Worm (Caenorhabditis elegans) whole organism, L4 larva: ENCODE measurements around the gene mml-1.

Experiments used
- F26F4.8 ChIP-seq: fragments of 200-800 bp; sonication (Bioruptor generic); conservative IDR thresholded peaks from 2 replicates; pipeline ENCODE4 v1.3.6; 2022; ENCODE audit warnings: missing genetic modification characterization, missing compliant biosample characterization
- F37D6.2 ChIP-seq: sonication (generic microtip); optimal IDR thresholded peaks from 2 replicates; lab custom pipeline; 2016; ENCODE audit warnings: mild to moderate bottlenecking, missing genetic modification characterization, missing compliant biosample characterization
- F49E8.2 ChIP-seq: sonication (generic microtip); optimal IDR thresholded peaks from 2 replicates; lab custom pipeline; 2016; ENCODE audit warnings: missing compliant biosample characterization, mild to moderate bottlenecking, missing genetic modification characterization, borderline replicate concordance
- T20F7.1 ChIP-seq: fragments of 200-800 bp; sonication (Bioruptor generic); optimal IDR thresholded peaks from 2 replicates; lab custom pipeline; 2018; ENCODE audit warnings: mild to moderate bottlenecking, missing genetic modification characterization, missing compliant biosample characterization
- Y105C5A.15 ChIP-seq: fragments of 200-800 bp; sonication (Bioruptor generic); IDR thresholded peaks from 2 replicates; pipeline ENCODE4 v1.3.6; 2022; ENCODE audit warnings: missing genetic modification characterization, missing compliant biosample characterization
- Y75B8A.6 ChIP-seq: fragments of 200-800 bp; sonication (Bioruptor generic); IDR thresholded peaks from 2 replicates; pipeline ENCODE4 v1.3.6; 2022; ENCODE audit warnings: missing genetic modification reagents, missing genetic modification characterization, missing compliant biosample characterization
- aha-1 ChIP-seq: fragments of 150-350 bp; peaks from one replicate; lab custom pipeline; 2014; ENCODE audit warnings: missing biosample characterization, missing genetic modification characterization
- attf-4 ChIP-seq: sonication (generic microtip); optimal IDR thresholded peaks from 3 replicates; lab custom pipeline; 2017; ENCODE audit warnings: missing biosample characterization, missing genetic modification characterization
- ceh-44 ChIP-seq: fragments of 200-800 bp; sonication (Bioruptor generic); IDR thresholded peaks from 2 replicates; pipeline ENCODE4 v1.3.6; 2022; ENCODE audit warnings: missing genetic modification reagents, missing genetic modification characterization, missing compliant biosample characterization
- ceh-62 ChIP-seq: sonication (generic microtip); optimal IDR thresholded peaks from 2 replicates; lab custom pipeline; 2017; ENCODE audit warnings: missing biosample characterization, missing genetic modification characterization
- ceh-82 ChIP-seq: sonication (generic microtip); optimal IDR thresholded peaks from 2 replicates; lab custom pipeline; 2017; ENCODE audit warnings: missing biosample characterization, missing genetic modification characterization
- ces-1 ChIP-seq: fragments of 150-350 bp; sonication (generic microtip); optimal IDR thresholded peaks from 4 replicates; lab custom pipeline; 2014; ENCODE audit warnings: missing biosample characterization, missing genetic modification reagents, missing genetic modification characterization
- daf-16 ChIP-seq, 3 experiments: sonication (generic microtip); optimal IDR thresholded peaks; 2 replicates each; lab custom pipeline; 2016 to 2017; ENCODE audit warnings: missing genetic modification characterization in 3 of 3, missing genetic modification reagents in 3 of 3, mild to moderate bottlenecking in 2 of 3, missing compliant biosample characterization in 2 of 3, missing biosample characterization in 1 of 3, moderate library complexity in 1 of 3
- dmd-6 ChIP-seq: fragments of 200-800 bp; sonication (Bioruptor generic); IDR thresholded peaks from 2 replicates; pipeline ENCODE4 v1.3.6; 2022; ENCODE audit warnings: missing genetic modification reagents, missing genetic modification characterization, missing compliant biosample characterization
- dmd-9 ChIP-seq: fragments of 200-800 bp; sonication (Bioruptor generic); IDR thresholded peaks from 2 replicates; pipeline ENCODE4 v1.3.6; 2022; ENCODE audit warnings: missing genetic modification reagents, missing genetic modification characterization, missing compliant biosample characterization
- dpl-1 ChIP-seq: fragments of 150-350 bp; optimal IDR thresholded peaks from 2 replicates; lab custom pipeline; 2014; ENCODE audit warnings: missing biosample characterization, missing genetic modification reagents, missing genetic modification characterization
- duxl-1 ChIP-seq: sonication (generic microtip); optimal IDR thresholded peaks from 2 replicates; lab custom pipeline; 2016; ENCODE audit warnings: mild to moderate bottlenecking, missing genetic modification characterization, moderate library complexity, missing compliant biosample characterization; ENCODE audit not compliant: poor library complexity
- egl-43 ChIP-seq: fragments of 200-800 bp; sonication (Bioruptor generic); IDR thresholded peaks from 2 replicates; pipeline ENCODE4 v1.3.6; 2022; ENCODE audit warnings: missing genetic modification reagents, missing genetic modification characterization, missing compliant biosample characterization
- fkh-10 ChIP-seq: fragments of 150-350 bp; optimal IDR thresholded peaks from 2 replicates; lab custom pipeline; 2014; ENCODE audit warnings: missing biosample characterization, missing genetic modification reagents, missing genetic modification characterization
- gei-8 ChIP-seq: fragments of 200-800 bp; sonication (Bioruptor generic); optimal IDR thresholded peaks from 2 replicates; lab custom pipeline; 2018; ENCODE audit warnings: mild to moderate bottlenecking, missing genetic modification characterization, missing compliant biosample characterization
- hlh-11 ChIP-seq: fragments of 200-800 bp; sonication (Bioruptor generic); optimal IDR thresholded peaks from 2 replicates; lab custom pipeline; 2018; ENCODE audit warnings: mild to moderate bottlenecking, missing genetic modification characterization, missing compliant biosample characterization
- hlh-30 ChIP-seq: sonication (generic microtip); optimal IDR thresholded peaks from 2 replicates; lab custom pipeline; 2017; ENCODE audit warnings: antibody characterized with exemption, mild to moderate bottlenecking, missing genetic modification characterization, missing compliant biosample characterization; ENCODE audit not compliant: insufficient read depth
- hmg-1.1 ChIP-seq: fragments of 200-800 bp; sonication (Bioruptor generic); IDR thresholded peaks from 2 replicates; pipeline ENCODE4 v1.3.6; 2022; ENCODE audit warnings: missing genetic modification reagents, missing genetic modification characterization, missing compliant biosample characterization
- jun-1 ChIP-seq: fragments of 150-350 bp; optimal IDR thresholded peaks from 2 replicates; lab custom pipeline; 2014; ENCODE audit warnings: missing biosample characterization, missing genetic modification reagents, missing genetic modification characterization
- lin-1 ChIP-seq: fragments of 200-800 bp; sonication (Bioruptor generic); IDR thresholded peaks from 2 replicates; pipeline ENCODE4 v1.3.6; 2022; ENCODE audit warnings: missing genetic modification reagents, missing genetic modification characterization, missing compliant biosample characterization
- lin-13 ChIP-seq: fragments of 150-350 bp; optimal IDR thresholded peaks from 2 replicates; lab custom pipeline; 2014; ENCODE audit warnings: missing biosample characterization, missing genetic modification reagents, missing genetic modification characterization
- lir-3 ChIP-seq: sonication (generic microtip); optimal IDR thresholded peaks from 2 replicates; lab custom pipeline; 2016; ENCODE audit warnings: mild to moderate bottlenecking, missing genetic modification characterization, missing compliant biosample characterization
- madf-5 ChIP-seq, 2 experiments: fragments of 200-800 bp; sonication (Bioruptor generic); IDR thresholded peaks; 2 replicates each; pipeline ENCODE4 v1.3.6; 2022; ENCODE audit warnings: missing compliant biosample characterization in 2 of 2, missing genetic modification characterization in 2 of 2
- madf-9 ChIP-seq: fragments of 200-800 bp; sonication (Bioruptor generic); conservative IDR thresholded peaks from 2 replicates; pipeline ENCODE4 v1.3.6; 2022; ENCODE audit warnings: missing genetic modification reagents, missing genetic modification characterization, missing compliant biosample characterization
- mdt-29 ChIP-seq: fragments of 200-800 bp; sonication (Bioruptor generic); IDR thresholded peaks from 2 replicates; pipeline ENCODE4 v1.3.6; 2022; ENCODE audit warnings: missing genetic modification reagents, missing genetic modification characterization, missing compliant biosample characterization
- mes-2 ChIP-seq: sonication (generic microtip); optimal IDR thresholded peaks from 2 replicates; lab custom pipeline; 2016; ENCODE audit warnings: missing genotype, mild to moderate bottlenecking, missing genetic modification characterization, missing compliant biosample characterization; ENCODE audit not compliant: poor library complexity, severe bottlenecking
- nhr-10 ChIP-seq: fragments of 150-350 bp; optimal IDR thresholded peaks from 2 replicates; lab custom pipeline; 2014; ENCODE audit warnings: missing biosample characterization, missing genetic modification characterization
- nhr-111 ChIP-seq: fragments of 200-800 bp; sonication (Bioruptor generic); optimal IDR thresholded peaks from 2 replicates; lab custom pipeline; 2018; ENCODE audit warnings: mild to moderate bottlenecking, missing genetic modification characterization, missing compliant biosample characterization
- nhr-41 ChIP-seq: fragments of 200-800 bp; sonication (Bioruptor generic); IDR thresholded peaks from 2 replicates; pipeline ENCODE4 v1.3.6; 2022; ENCODE audit warnings: missing genetic modification reagents, missing genetic modification characterization, missing compliant biosample characterization
- nhr-42 ChIP-seq: fragments of 200-800 bp; sonication (Bioruptor generic); IDR thresholded peaks from 2 replicates; pipeline ENCODE4 v1.3.6; 2022; ENCODE audit warnings: missing genetic modification characterization, missing compliant biosample characterization
- nhr-77 ChIP-seq: fragments of 150-350 bp; optimal IDR thresholded peaks from 2 replicates; lab custom pipeline; 2014; ENCODE audit warnings: missing biosample characterization, missing genetic modification characterization
- pqm-1 ChIP-seq: sonication (generic microtip); optimal IDR thresholded peaks from 2 replicates; lab custom pipeline; 2017; ENCODE audit warnings: missing biosample characterization, missing genetic modification characterization
- rbr-2 ChIP-seq: sonication (generic microtip); optimal IDR thresholded peaks from 2 replicates; lab custom pipeline; 2016; ENCODE audit warnings: missing genotype, missing genetic modification characterization, missing compliant biosample characterization
- sdz-12 ChIP-seq: fragments of 200-800 bp; sonication (Bioruptor generic); optimal IDR thresholded peaks from 2 replicates; lab custom pipeline; 2018; ENCODE audit warnings: mild to moderate bottlenecking, missing genetic modification characterization, missing compliant biosample characterization
- set-16 ChIP-seq: fragments of 200-800 bp; sonication (Bioruptor generic); IDR thresholded peaks from 2 replicates; pipeline ENCODE4 v1.3.6; 2022; ENCODE audit warnings: missing genetic modification reagents, missing genetic modification characterization, missing compliant biosample characterization
- snpc-4 ChIP-seq: fragments of 150-350 bp; optimal IDR thresholded peaks from 2 replicates; lab custom pipeline; 2014; ENCODE audit warnings: missing biosample characterization, missing genetic modification characterization
- spr-1 ChIP-seq: sonication (generic microtip); optimal IDR thresholded peaks from 2 replicates; lab custom pipeline; 2016; ENCODE audit warnings: mild to moderate bottlenecking, missing genetic modification characterization, missing compliant biosample characterization
- tag-97 ChIP-seq: fragments of 200-800 bp; sonication (Bioruptor generic); IDR thresholded peaks from 2 replicates; pipeline ENCODE4 v1.3.6; 2022; ENCODE audit warnings: missing genetic modification characterization, missing compliant biosample characterization
- unc-39 ChIP-seq: sonication (generic microtip); optimal IDR thresholded peaks from 2 replicates; lab custom pipeline; 2017; ENCODE audit warnings: missing biosample characterization, missing genetic modification characterization
- unc-62 ChIP-seq, 3 experiments: fragments of 150-350 bp in 1 of 3; sonication (generic microtip); optimal IDR thresholded peaks in 2 of 3; peaks in 1 of 3; 1 replicate in 1 of 3; 2 replicates in 2 of 3; lab custom pipeline; 2014 to 2017; ENCODE audit warnings: missing biosample characterization in 3 of 3, missing genetic modification characterization in 3 of 3, missing genetic modification reagents in 3 of 3, missing genotype in 1 of 3
- vab-7 ChIP-seq: fragments of 200-800 bp; sonication (Bioruptor generic); IDR thresholded peaks from 2 replicates; pipeline ENCODE4 v1.3.6; 2022; ENCODE audit warnings: missing genetic modification reagents, missing genetic modification characterization, missing compliant biosample characterization
- zag-1 ChIP-seq: fragments of 150-350 bp; optimal IDR thresholded peaks from 2 replicates; lab custom pipeline; 2014; ENCODE audit warnings: missing biosample characterization, missing genetic modification characterization
- zfp-2 ChIP-seq: sonication (generic microtip); optimal IDR thresholded peaks from 2 replicates; lab custom pipeline; 2016; ENCODE audit warnings: mild to moderate bottlenecking, missing genetic modification characterization, missing compliant biosample characterization
- zip-11 ChIP-seq: fragments of 200-800 bp; sonication (Bioruptor generic); IDR thresholded peaks from 2 replicates; pipeline ENCODE4 v1.3.6; 2022; ENCODE audit warnings: missing genetic modification characterization, missing compliant biosample characterization
- zip-2 ChIP-seq: fragments of 150-350 bp; optimal IDR thresholded peaks from 2 replicates; lab custom pipeline; 2014; ENCODE audit warnings: missing biosample characterization, missing genetic modification characterization

The mml-1 gene

ce11 chrIII:7376143-7376802 is 1.7 kb upstream of the mml-1 start (continued):
- peak; percentile 86 for TF ChIP-seq dmd-6 (GFP tag; lab: Robert Waterston, UW)
- TF ChIP-seq F49E8.2 (tag; lab: Kevin White, UChicago) = no peak
- peak; percentile 35 for TF ChIP-seq gei-8 (GFP tag; lab: Kevin White, UChicago)
- no peak for TF ChIP-seq zip-2
- TF ChIP-seq attf-4 (tag; lab: Kevin White, UChicago) = no peak
- no peak for TF ChIP-seq tag-97 (GFP tag; lab: Robert Waterston, UW)
- TF ChIP-seq dmd-9 (GFP tag; lab: Robert Waterston, UW) = no peak
- TF ChIP-seq mdt-29 (GFP tag; lab: Robert Waterston, UW) = peak; percentile 91
- TF ChIP-seq T20F7.1 (GFP tag; lab: Kevin White, UChicago) = peak; percentile 65
- TF ChIP-seq set-16 = no peak
- TF ChIP-seq ces-1 = no peak
- TF ChIP-seq sdz-12 (GFP tag; lab: Kevin White, UChicago) = no peak
- peak; percentile 96 for TF ChIP-seq hlh-30 (tag; lab: Kevin White, UChicago)
- TF ChIP-seq madf-9 (GFP tag; lab: Robert Waterston, UW) = no peak
- TF ChIP-seq zip-11 (GFP tag; lab: Robert Waterston, UW) = no peak
- peak; percentile 55 for TF ChIP-seq rbr-2 (tag; lab: Kevin White, UChicago)
- no peak for TF ChIP-seq nhr-111 (GFP tag; lab: Kevin White, UChicago)
- no peak for TF ChIP-seq zfp-2
- TF ChIP-seq mes-2 (tag; lab: Kevin White, UChicago) = peak; percentile 46
- no peak for TF ChIP-seq unc-39
- TF ChIP-seq vab-7 (GFP tag; lab: Robert Waterston, UW) = no peak
- TF ChIP-seq duxl-1 = no peak
- peak; percentile 91 for TF ChIP-seq nhr-10 (tag; lab: Kevin White, UChicago)
- TF ChIP-seq dpl-1 (GFP tag; lab: Kevin White, UChicago) = peak; percentile 49
- no peak for TF ChIP-seq snpc-4 (tag; lab: Kevin White, UChicago)
- TF ChIP-seq hmg-1.1 (GFP tag; lab: Robert Waterston, UW) = peak; percentile 35; the same call in 1 of the 2 replicates
- peak; percentile 92 for TF ChIP-seq hlh-11 (tag; lab: Kevin White, UChicago)
- TF ChIP-seq spr-1 (tag; lab: Kevin White, UChicago) = no peak
- TF ChIP-seq ceh-62 = no peak
- TF ChIP-seq lir-3 (tag; lab: Kevin White, UChicago) = no peak
- no peak for TF ChIP-seq Y75B8A.6 (GFP tag; lab: Robert Waterston, UW)
- peak; percentile 17 for TF ChIP-seq pqm-1
- TF ChIP-seq daf-16 (GFP tag; optimal IDR thresholded peaks at IDR 0.05; lab: Kevin White, UChicago) = no peak
- TF ChIP-seq daf-16 (tag; optimal IDR thresholded peaks at IDR 0.05; lab: Kevin White, UChicago) = peak; percentile 68
- no peak for TF ChIP-seq ceh-82
- TF ChIP-seq lin-1 = no peak
- no peak for TF ChIP-seq fkh-10 (GFP tag; lab: Kevin White, UChicago)
- TF ChIP-seq nhr-42 (GFP tag; lab: Robert Waterston, UW) = no peak
- peak; percentile 56; the same call in 1 of the 2 replicates for TF ChIP-seq egl-43 (GFP tag; lab: Robert Waterston, UW)
- TF ChIP-seq aha-1 (tag; lab: Kevin White, UChicago) = peak; percentile 100
- TF ChIP-seq F37D6.2 (tag; lab: Kevin White, UChicago) = no peak
- TF ChIP-seq Y105C5A.15 = no peak
- TF ChIP-seq madf-5 (GFP tag; IDR thresholded peaks at IDR 0.05; lab: Robert Waterston, UW) = no peak
- peak in 1 of 2 experiments; percentile 98 for TF ChIP-seq unc-62 (GFP tag; optimal IDR thresholded peaks at IDR 0.05 in 1 of 2; lab: Kevin White, UChicago)
- no peak for TF ChIP-seq unc-62 (tag; optimal IDR thresholded peaks at IDR 0.05; lab: Kevin White, UChicago)
- TF ChIP-seq jun-1 (tag; lab: Kevin White, UChicago) = no peak
- TF ChIP-seq nhr-77 (tag; lab: Kevin White, UChicago) = peak; percentile 2
- no peak for TF ChIP-seq zag-1 (tag; lab: Kevin White, UChicago)
- TF ChIP-seq nhr-41 = no peak
- TF ChIP-seq F26F4.8 = no peak
- peak; percentile 12 for TF ChIP-seq lin-13
- no peak for TF ChIP-seq ceh-44 (GFP tag; lab: Robert Waterston, UW)
